Fruit fly (Drosophila melanogaster): ENCODE results near the gene Edg84A.

DNA sequence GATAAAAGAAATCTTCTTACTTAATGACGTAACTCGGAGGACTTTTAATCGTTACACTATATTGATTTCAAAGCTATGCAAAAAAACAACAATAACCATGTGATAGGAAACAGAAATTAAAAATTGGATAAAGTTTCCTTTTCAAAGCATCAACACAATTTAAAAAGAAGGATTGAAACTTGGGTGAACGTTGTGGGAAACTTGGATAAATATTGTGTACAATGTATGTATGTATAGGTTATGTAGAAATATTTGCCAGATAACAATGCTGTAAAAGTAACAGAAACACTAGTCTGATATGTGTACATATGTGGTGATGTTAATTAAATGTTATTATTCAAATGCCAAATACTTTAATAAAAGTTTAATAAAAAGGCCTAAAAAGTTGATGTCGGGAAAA, 22.1 kb downstream of the Edg84A start:
- TF ChIP-seq CG8478 (optimal IDR thresholded peaks at IDR 0.05) = no peak
- TF ChIP-seq CTCF (optimal IDR thresholded peaks at IDR 0.05) = peak; percentile 49 to 69

All from S2 (cell line).